Fruit fly (Drosophila melanogaster) whole organism, embryonic: ENCODE data around the gene Nab2.
A peak's percentile ranks its signal among the peaks of the same experiment; 100 is the strongest.

ENCODE experiments used
- CG10267 ChIP-seq: fragments of 200-800 bp; sonication (Bioruptor generic); optimal IDR thresholded peaks from 2 replicates; lab custom pipeline; 2018; ENCODE audit warnings: missing biosample characterization, mild to moderate bottlenecking, missing genetic modification characterization, moderate library complexity
- CG10979 ChIP-seq: fragments of 200-800 bp; sonication (Bioruptor generic); optimal IDR thresholded peaks from 2 replicates; lab custom pipeline; 2018; ENCODE audit warnings: missing biosample characterization, mild to moderate bottlenecking, missing genetic modification characterization, moderate library complexity
- CG1647 ChIP-seq: fragments of 200-800 bp; sonication (Bioruptor generic); optimal IDR thresholded peaks from 3 replicates; lab custom pipeline; 2016; ENCODE audit warnings: missing biosample characterization, missing genetic modification characterization
- CG8388 ChIP-seq: fragments of 200-800 bp; sonication (Bioruptor generic); optimal IDR thresholded peaks from 2 replicates; lab custom pipeline; 2019; ENCODE audit warnings: missing biosample characterization, mild to moderate bottlenecking, missing genetic modification characterization, moderate library complexity
- Deaf1 ChIP-seq: fragments of 200-800 bp; optimal IDR thresholded peaks from 3 replicates; lab custom pipeline; 2019; ENCODE audit warnings: missing biosample characterization, mild to moderate bottlenecking, missing genetic modification characterization, moderate library complexity
- gce ChIP-seq: fragments of 200-800 bp; sonication (Bioruptor generic); IDR thresholded peaks from 3 replicates; pipeline ENCODE4 v1.3.6; 2022; ENCODE audit warnings: missing biosample characterization, missing genetic modification characterization
- gt ChIP-seq: fragments of 200-800 bp; sonication (Bioruptor generic); IDR thresholded peaks from 2 replicates; pipeline ENCODE4 v1.3.6; 2022; ENCODE audit warnings: missing biosample characterization, missing genetic modification characterization
- lilli ChIP-seq: fragments of 200-800 bp; sonication (Bioruptor generic); optimal IDR thresholded peaks from 3 replicates; lab custom pipeline; 2016; ENCODE audit warnings: missing biosample characterization, missing genetic modification characterization
- sna ChIP-seq: fragments of 200-800 bp; sonication (Bioruptor generic); IDR thresholded peaks from 2 replicates; pipeline ENCODE4 v1.3.6; 2022; ENCODE audit warnings: missing biosample characterization, missing genetic modification characterization; ENCODE audit not compliant: partially characterized antibody
- tna ChIP-seq: fragments of 200-800 bp; sonication (Bioruptor generic); IDR thresholded peaks from 2 replicates; pipeline ENCODE4 v1.3.6; 2022; ENCODE audit warnings: missing biosample characterization, missing genetic modification characterization; ENCODE audit not compliant: partially characterized antibody

DNA sequence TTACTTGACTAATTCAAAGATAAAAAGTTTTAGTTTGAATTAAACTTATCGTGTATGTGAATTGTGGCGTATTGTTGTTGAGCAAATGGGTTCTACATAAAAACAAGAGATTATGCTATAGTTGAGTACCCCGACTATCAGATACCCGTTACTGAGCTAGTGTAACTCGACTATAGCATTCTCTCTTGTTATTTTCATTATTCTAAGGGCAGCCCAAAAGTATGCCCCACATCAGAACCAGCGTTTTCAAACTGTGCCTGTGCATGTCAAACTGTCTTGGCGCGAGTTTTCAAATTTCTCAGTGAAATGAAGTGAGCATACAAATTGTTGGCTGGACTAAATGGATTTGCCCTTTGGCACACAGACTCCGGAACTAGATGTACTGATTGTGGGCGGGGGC lies 38.9 kb downstream of the Nab2 start, which contains the start of gene shps:
- TF ChIP-seq CG10267 (no peak), sna (GFP tag; lab: Robert Waterston, UW) (peak; percentile 75), CG1647 (GFP tag; lab: Kevin White, UChicago) (no peak), CG8388 (GFP tag; lab: Kevin White, UChicago) (no peak), Deaf1 (no peak), gt (GFP tag; lab: Robert Waterston, UW) (no peak), gce (GFP tag; lab: Robert Waterston, UW) (no peak), CG10979 (tag; lab: Kevin White, UChicago) (no peak), tna (GFP tag; lab: Robert Waterston, UW) (peak; percentile 99), lilli (GFP tag; lab: Kevin White, UChicago) (no peak)
